Fruit fly (Drosophila melanogaster) whole organism, embryonic: ENCODE results near the gene Nak.

Experiments
- Atf-2 ChIP-seq: fragments of 200-800 bp; sonication (Bioruptor generic); optimal IDR thresholded peaks from 2 replicates; lab custom pipeline; 2016; ENCODE audit warnings: missing biosample characterization, missing genetic modification characterization
- CG10209 ChIP-seq: fragments of 200-800 bp; sonication (Bioruptor generic); optimal IDR thresholded peaks from 3 replicates; lab custom pipeline; 2017; ENCODE audit warnings: missing biosample characterization, mild to moderate bottlenecking, missing genetic modification characterization, missing genetic modification reagents
- CG10274 ChIP-seq: fragments of 200-800 bp; sonication (Bioruptor generic); optimal IDR thresholded peaks from 3 replicates; lab custom pipeline; 2017; ENCODE audit warnings: missing biosample characterization, mild to moderate bottlenecking, missing genetic modification characterization
- CG10654 ChIP-seq: fragments of 200-800 bp; sonication (Bioruptor generic); optimal IDR thresholded peaks from 2 replicates; lab custom pipeline; 2016; ENCODE audit warnings: missing biosample characterization, missing genetic modification characterization
- CG10959 ChIP-seq: fragments of 200-800 bp; sonication (Bioruptor generic); IDR thresholded peaks from 2 replicates; pipeline ENCODE4 v1.3.6; 2022; ENCODE audit warnings: missing biosample characterization, missing genetic modification characterization
- CG11085 ChIP-seq: fragments of 200-800 bp; sonication (Bioruptor generic); IDR thresholded peaks from 2 replicates; pipeline ENCODE4 v1.3.6; 2022; ENCODE audit warnings: missing biosample characterization, missing genetic modification characterization
- CG12155 ChIP-seq: fragments of 200-800 bp; sonication (Bioruptor generic); optimal IDR thresholded peaks from 3 replicates; lab custom pipeline; 2016; ENCODE audit warnings: missing biosample characterization, missing genetic modification characterization
- CG12219 ChIP-seq: fragments of 200-800 bp; sonication (Bioruptor generic); optimal IDR thresholded peaks from 3 replicates; lab custom pipeline; 2018; ENCODE audit warnings: missing biosample characterization, mild to moderate bottlenecking, missing genetic modification characterization
- CG12391 ChIP-seq: fragments of 200-800 bp; sonication (Bioruptor generic); optimal IDR thresholded peaks from 3 replicates; lab custom pipeline; 2018; ENCODE audit warnings: missing biosample characterization, mild to moderate bottlenecking, missing genetic modification characterization, moderate library complexity
- CG13296 ChIP-seq: fragments of 200-800 bp; sonication (Bioruptor generic); optimal IDR thresholded peaks from 3 replicates; lab custom pipeline; 2018; ENCODE audit warnings: missing biosample characterization, mild to moderate bottlenecking, missing genetic modification characterization
- CG15011 ChIP-seq: fragments of 200-800 bp; sonication (Bioruptor generic); optimal IDR thresholded peaks from 3 replicates; lab custom pipeline; 2018; ENCODE audit warnings: missing biosample characterization, mild to moderate bottlenecking, missing genetic modification characterization
- CG15696 ChIP-seq: fragments of 200-800 bp; sonication (Bioruptor generic); optimal IDR thresholded peaks from 2 replicates; lab custom pipeline; 2019; ENCODE audit warnings: missing biosample characterization, mild to moderate bottlenecking, missing genetic modification characterization, moderate library complexity
- CG16779 ChIP-seq: fragments of 200-800 bp; sonication (Bioruptor generic); IDR thresholded peaks from 2 replicates; pipeline ENCODE4 v1.3.6; 2022; ENCODE audit warnings: missing biosample characterization, missing genetic modification characterization
- CG17328 ChIP-seq: fragments of 200-800 bp; sonication (Bioruptor generic); IDR thresholded peaks from 2 replicates; pipeline ENCODE4 v1.3.6; 2022; ENCODE audit warnings: missing biosample characterization, missing genetic modification characterization
- CG17612 ChIP-seq: fragments of 200-800 bp; sonication (Bioruptor generic); IDR thresholded peaks from 2 replicates; pipeline ENCODE4 v1.3.6; 2022; ENCODE audit warnings: missing biosample characterization, missing genetic modification characterization
- CG18619 ChIP-seq: fragments of 200-800 bp; sonication (Bioruptor generic); optimal IDR thresholded peaks from 3 replicates; lab custom pipeline; 2017; ENCODE audit warnings: missing biosample characterization, mild to moderate bottlenecking, missing genetic modification characterization
- CG33557 ChIP-seq: fragments of 200-800 bp; sonication (Bioruptor generic); optimal IDR thresholded peaks from 2 replicates; lab custom pipeline; 2019; ENCODE audit warnings: missing biosample characterization, mild to moderate bottlenecking, missing genetic modification characterization, moderate library complexity
- CG34376 ChIP-seq: fragments of 200-800 bp; sonication (Bioruptor generic); optimal IDR thresholded peaks from 2 replicates; lab custom pipeline; 2018; ENCODE audit warnings: missing biosample characterization, mild to moderate bottlenecking, missing genetic modification characterization
- CG4404 ChIP-seq: fragments of 200-800 bp; sonication (Bioruptor generic); IDR thresholded peaks from 2 replicates; pipeline ENCODE4 v1.3.6; 2022; ENCODE audit warnings: missing biosample characterization, missing genetic modification characterization
- CG4424 ChIP-seq: fragments of 200-800 bp; sonication (Bioruptor generic); optimal IDR thresholded peaks from 3 replicates; lab custom pipeline; 2016; ENCODE audit warnings: missing biosample characterization, missing genetic modification characterization
- CG4820 ChIP-seq: fragments of 200-800 bp; sonication (Bioruptor generic); optimal IDR thresholded peaks from 3 replicates; lab custom pipeline; 2016; ENCODE audit warnings: missing biosample characterization, missing genetic modification characterization
- CG7556 ChIP-seq: fragments of 200-800 bp; sonication (Bioruptor generic); optimal IDR thresholded peaks from 2 replicates; lab custom pipeline; 2017; ENCODE audit warnings: missing biosample characterization, mild to moderate bottlenecking, missing genetic modification characterization
- CG7987 ChIP-seq: fragments of 200-800 bp; sonication (Bioruptor generic); optimal IDR thresholded peaks from 2 replicates; lab custom pipeline; 2018; ENCODE audit warnings: missing biosample characterization, mild to moderate bottlenecking, missing genetic modification characterization, moderate library complexity
- CTCF ChIP-seq: fragments of 200-800 bp; sonication (Bioruptor generic); optimal IDR thresholded peaks from 2 replicates; lab custom pipeline; 2017; ENCODE audit warnings: missing biosample characterization, mild to moderate bottlenecking, missing genetic modification characterization, moderate library complexity
- Camta ChIP-seq: fragments of 200-800 bp; sonication (Bioruptor generic); optimal IDR thresholded peaks from 2 replicates; lab custom pipeline; 2016; ENCODE audit warnings: missing biosample characterization, missing genetic modification characterization
- CkIIα-i1 ChIP-seq: fragments of 200-800 bp; sonication (Bioruptor generic); IDR thresholded peaks from 2 replicates; pipeline ENCODE4 v1.3.6; 2022; ENCODE audit warnings: missing biosample characterization, missing genetic modification characterization
- CrebB ChIP-seq: fragments of 200-800 bp; sonication (Bioruptor generic); optimal IDR thresholded peaks from 3 replicates; lab custom pipeline; 2018; ENCODE audit warnings: missing biosample characterization, mild to moderate bottlenecking, missing genetic modification characterization
- Dp ChIP-seq: fragments of 200-800 bp; sonication (Bioruptor generic); optimal IDR thresholded peaks from 2 replicates; lab custom pipeline; 2018; ENCODE audit warnings: missing biosample characterization, mild to moderate bottlenecking, missing genetic modification characterization, moderate library complexity
- H15 ChIP-seq: fragments of 200-800 bp; sonication (Bioruptor generic); IDR thresholded peaks from 3 replicates; pipeline ENCODE4 v1.3.6; 2022; ENCODE audit warnings: missing biosample characterization, missing genetic modification characterization
- H2.0 ChIP-seq: fragments of 200-800 bp; sonication (Bioruptor generic); IDR thresholded peaks from 2 replicates; pipeline ENCODE4 v1.3.6; 2022; ENCODE audit warnings: missing biosample characterization, missing genetic modification characterization
- HmgD ChIP-seq: fragments of 200-800 bp; sonication (Bioruptor generic); optimal IDR thresholded peaks from 3 replicates; lab custom pipeline; 2016; ENCODE audit warnings: missing biosample characterization, missing genetic modification characterization
- Hmr ChIP-seq: fragments of 200-800 bp; sonication (Bioruptor generic); optimal IDR thresholded peaks from 3 replicates; lab custom pipeline; 2017; ENCODE audit warnings: mild to moderate bottlenecking, missing biosample characterization, missing genetic modification reagents, missing genetic modification characterization
- Hmx ChIP-seq: fragments of 200-800 bp; sonication (Bioruptor generic); optimal IDR thresholded peaks from 2 replicates; lab custom pipeline; 2016; ENCODE audit warnings: missing biosample characterization, missing genetic modification characterization
- Six4 ChIP-seq: fragments of 200-800 bp; sonication (Bioruptor generic); optimal IDR thresholded peaks from 2 replicates; lab custom pipeline; 2016; ENCODE audit warnings: missing biosample characterization, missing genetic modification characterization
- amos ChIP-seq: fragments of 200-800 bp; sonication (Bioruptor generic); IDR thresholded peaks from 2 replicates; pipeline ENCODE4 v1.3.6; 2022; ENCODE audit warnings: missing biosample characterization, missing genetic modification characterization; ENCODE audit not compliant: partially characterized antibody
- ase ChIP-seq: fragments of 200-800 bp; sonication (Bioruptor generic); IDR thresholded peaks from 3 replicates; pipeline ENCODE4 v1.3.6; 2022; ENCODE audit warnings: missing biosample characterization, missing genetic modification characterization
- az2 ChIP-seq: fragments of 200-800 bp; sonication (Bioruptor generic); optimal IDR thresholded peaks from 3 replicates; lab custom pipeline; 2016; ENCODE audit warnings: missing biosample characterization, missing genetic modification characterization
- dan ChIP-seq: fragments of 200-800 bp; sonication (Bioruptor generic); IDR thresholded peaks from 2 replicates; pipeline ENCODE4 v1.3.6; 2022; ENCODE audit warnings: missing biosample characterization, missing genetic modification characterization
- disco-r ChIP-seq: fragments of 200-800 bp; sonication (Bioruptor generic); optimal IDR thresholded peaks from 2 replicates; lab custom pipeline; 2016; ENCODE audit warnings: missing biosample characterization, missing genetic modification characterization
- en ChIP-seq: fragments of 200-800 bp; sonication (Bioruptor generic); optimal IDR thresholded peaks from 2 replicates; lab custom pipeline; 2016; ENCODE audit warnings: missing biosample characterization, missing genetic modification characterization
- ham ChIP-seq: fragments of 200-800 bp; sonication (Bioruptor generic); IDR thresholded peaks from 2 replicates; pipeline ENCODE4 v1.3.6; 2022; ENCODE audit warnings: missing biosample characterization, missing genetic modification characterization
- jigr1 ChIP-seq: fragments of 200-800 bp; sonication (Bioruptor generic); IDR thresholded peaks from 3 replicates; pipeline ENCODE4 v1.3.6; 2022; ENCODE audit warnings: missing biosample characterization, missing genetic modification characterization
- mam ChIP-seq: fragments of 200-800 bp; sonication (Bioruptor generic); optimal IDR thresholded peaks from 3 replicates; lab custom pipeline; 2016; ENCODE audit warnings: missing biosample characterization, missing genetic modification characterization
- nerfin-2 ChIP-seq: fragments of 200-800 bp; sonication (Bioruptor generic); IDR thresholded peaks from 2 replicates; pipeline ENCODE4 v1.3.6; 2022; ENCODE audit warnings: missing biosample characterization, missing genetic modification characterization; ENCODE audit not compliant: partially characterized antibody
- nmo ChIP-seq: fragments of 200-800 bp; sonication (Bioruptor generic); optimal IDR thresholded peaks from 2 replicates; lab custom pipeline; 2018; ENCODE audit warnings: missing biosample characterization, mild to moderate bottlenecking, missing genetic modification characterization, moderate library complexity
- otp ChIP-seq: fragments of 200-800 bp; sonication (Bioruptor generic); IDR thresholded peaks from 3 replicates; pipeline ENCODE4, ENCODE4 v1.3.6; 2022; ENCODE audit warnings: missing biosample characterization, missing genetic modification characterization
- repo ChIP-seq: fragments of 200-800 bp; sonication (Bioruptor generic); optimal IDR thresholded peaks from 2 replicates; lab custom pipeline; 2016; ENCODE audit warnings: missing biosample characterization, missing genetic modification characterization
- sug ChIP-seq: fragments of 200-800 bp; optimal IDR thresholded peaks from 2 replicates; lab custom pipeline; 2019; ENCODE audit warnings: missing biosample characterization, mild to moderate bottlenecking, missing genetic modification characterization, moderate library complexity
- tap ChIP-seq: fragments of 200-800 bp; optimal IDR thresholded peaks from 3 replicates; lab custom pipeline; 2019; ENCODE audit warnings: missing biosample characterization, mild to moderate bottlenecking, missing genetic modification characterization, moderate library complexity
- toy ChIP-seq: fragments of 200-800 bp; sonication (Bioruptor generic); IDR thresholded peaks from 2 replicates; pipeline ENCODE4 v1.3.6; 2022; ENCODE audit warnings: missing biosample characterization, missing genetic modification characterization
- trem ChIP-seq: fragments of 200-800 bp; optimal IDR thresholded peaks from 3 replicates; lab custom pipeline; 2019; ENCODE audit warnings: missing biosample characterization, mild to moderate bottlenecking, missing genetic modification characterization, moderate library complexity

Gene Nak

dm6 chr2L:18957142-18957674, 11.3 kb downstream of the Nak start, which contains the start of gene Bhmt (continued):
- peak; percentile 40 for TF ChIP-seq CG4820
- TF ChIP-seq CTCF (GFP tag; lab: Kevin White, UChicago), result no peak
- TF ChIP-seq CG11085 (GFP tag; lab: Robert Waterston, UW), result peak; percentile 55; the same call in 1 of the 2 replicates
- TF ChIP-seq Hmr (GFP tag; lab: Kevin White, UChicago), result peak; percentile 80
- no peak for TF ChIP-seq CG10959 (GFP tag; lab: Robert Waterston, UW)
- peak; percentile 25; the same call in 1 of the 3 replicates for TF ChIP-seq ase (GFP tag; lab: Robert Waterston, UW)
- TF ChIP-seq CG18619, result peak; percentile 63
- TF ChIP-seq CG15696 (tag; lab: Kevin White, UChicago), result peak; percentile 32
- TF ChIP-seq CrebB (tag; lab: Kevin White, UChicago), result peak; percentile 38
- 0 out of 3 replicates have a peak, but pooled peaks have one; percentile 19 for TF ChIP-seq otp (GFP tag; lab: Robert Waterston, UW)
- TF ChIP-seq CG7987 (GFP tag; lab: Kevin White, UChicago), result peak; percentile 17
- TF ChIP-seq CG17328 (GFP tag; lab: Robert Waterston, UW), result peak; percentile 66
- TF ChIP-seq nmo (GFP tag; lab: Kevin White, UChicago), result peak; percentile 63
- TF ChIP-seq CG16779 (GFP tag; lab: Robert Waterston, UW), result no peak
- TF ChIP-seq CG17612, result 0 out of 2 replicates have a peak, but pooled peaks have one; percentile 20
- peak; percentile 21 for TF ChIP-seq mam (GFP tag; lab: Kevin White, UChicago)
- TF ChIP-seq dan (GFP tag; lab: Robert Waterston, UW), result no peak
- TF ChIP-seq disco-r (GFP tag; lab: Kevin White, UChicago), result no peak
- TF ChIP-seq CG12219, result peak; percentile 14
- TF ChIP-seq Dp, result no peak
- TF ChIP-seq CG4404 (GFP tag; lab: Robert Waterston, UW), result no peak
- TF ChIP-seq H15 (GFP tag; lab: Robert Waterston, UW), result peak; percentile 52; the same call in 1 of the 3 replicates
- peak; percentile 74 for TF ChIP-seq CG7556 (GFP tag; lab: Kevin White, UChicago)
- no peak for TF ChIP-seq ham
- TF ChIP-seq Six4 (GFP tag; lab: Kevin White, UChicago), result peak; percentile 31
- TF ChIP-seq amos (GFP tag; lab: Robert Waterston, UW), result no peak
- peak; percentile 11 for TF ChIP-seq CG15011 (GFP tag; lab: Kevin White, UChicago)
- TF ChIP-seq CG12391 (tag; lab: Kevin White, UChicago), result peak; percentile 65
- peak; percentile 43 for TF ChIP-seq CG34376 (GFP tag; lab: Kevin White, UChicago)
- peak; percentile 78 for TF ChIP-seq CG13296 (GFP tag; lab: Kevin White, UChicago)
- peak; percentile 33 for TF ChIP-seq trem
- peak; percentile 45 for TF ChIP-seq CG4424 (GFP tag; lab: Kevin White, UChicago)
- TF ChIP-seq CkIIα-i1, result no peak
- TF ChIP-seq en (GFP tag; lab: Kevin White, UChicago), result no peak
- TF ChIP-seq Atf-2 (GFP tag; lab: Kevin White, UChicago), result no peak
- no peak for TF ChIP-seq jigr1 (GFP tag; lab: Robert Waterston, UW)
- TF ChIP-seq CG12155 (GFP tag; lab: Kevin White, UChicago), result peak; percentile 34
- TF ChIP-seq repo (GFP tag; lab: Kevin White, UChicago), result no peak
- no peak for TF ChIP-seq Hmx (GFP tag; lab: Kevin White, UChicago)
- peak; percentile 6 for TF ChIP-seq CG10274 (GFP tag; lab: Kevin White, UChicago)
- peak; percentile 71 for TF ChIP-seq H2.0 (GFP tag; lab: Robert Waterston, UW)
- no peak for TF ChIP-seq nerfin-2 (GFP tag; lab: Robert Waterston, UW)
- TF ChIP-seq toy (GFP tag; lab: Robert Waterston, UW), result peak; percentile 40; the same call in 1 of the 2 replicates
- peak; percentile 59 for TF ChIP-seq sug (tag; lab: Kevin White, UChicago)
- TF ChIP-seq HmgD (GFP tag; lab: Kevin White, UChicago), result no peak
- TF ChIP-seq CG10209 (GFP tag; lab: Kevin White, UChicago), result peak; percentile 54
- peak; percentile 52 for TF ChIP-seq CG10654
- no peak for TF ChIP-seq CG33557
- TF ChIP-seq Camta, result no peak
- peak; percentile 21 for TF ChIP-seq az2
- TF ChIP-seq tap (tag; lab: Kevin White, UChicago), result peak; percentile 66
